Worm (Caenorhabditis elegans) whole organism, young adult: ENCODE results near the gene C16C10.9.

Experiments used
- B0336.3 ChIP-seq: fragments of 200-800 bp; sonication (Bioruptor generic); IDR thresholded peaks from 2 replicates; pipeline ENCODE4 v1.3.6; 2022; ENCODE audit warnings: missing genetic modification characterization, missing compliant biosample characterization
- C17E4.6 ChIP-seq: fragments of 200-800 bp; sonication (Bioruptor generic); IDR thresholded peaks from 2 replicates; pipeline ENCODE4 v1.3.6; 2022; ENCODE audit warnings: missing genetic modification reagents, missing genetic modification characterization, missing compliant biosample characterization
- D2030.7 ChIP-seq: fragments of 200-800 bp; sonication (Bioruptor generic); IDR thresholded peaks from 2 replicates; pipeline ENCODE4 v1.3.6; 2022; ENCODE audit warnings: missing genetic modification reagents, missing genetic modification characterization, missing compliant biosample characterization
- F10E7.11 ChIP-seq: sonication (generic microtip); optimal IDR thresholded peaks from 2 replicates; lab custom pipeline; 2017; ENCODE audit warnings: mild to moderate bottlenecking, missing genetic modification characterization, moderate library complexity, missing compliant biosample characterization
- F39B2.1 ChIP-seq: fragments of 200-800 bp; sonication (Bioruptor generic); IDR thresholded peaks from 2 replicates; pipeline ENCODE4 v1.3.6; 2022; ENCODE audit warnings: missing genetic modification reagents, missing genetic modification characterization, missing compliant biosample characterization
- F49E8.2 ChIP-seq: sonication (generic microtip); optimal IDR thresholded peaks from 3 replicates; lab custom pipeline; 2017; ENCODE audit warnings: missing genetic modification characterization, mild to moderate bottlenecking, missing compliant biosample characterization, antibody characterized with exemption, moderate library complexity; ENCODE audit not compliant: insufficient read depth
- Y56A3A.18 ChIP-seq: fragments of 200-800 bp; sonication (Bioruptor generic); IDR thresholded peaks from 2 replicates; pipeline ENCODE4 v1.3.6; 2022; ENCODE audit warnings: missing genetic modification reagents, missing genetic modification characterization, missing compliant biosample characterization
- ZK185.1 ChIP-seq: sonication (generic microtip); optimal IDR thresholded peaks from 2 replicates; lab custom pipeline; 2016; ENCODE audit warnings: mild to moderate bottlenecking, missing genetic modification characterization, missing compliant biosample characterization; ENCODE audit not compliant: poor library complexity, severe bottlenecking
- bed-2 ChIP-seq: fragments of 200-800 bp; sonication (Bioruptor generic); IDR thresholded peaks from 2 replicates; pipeline ENCODE4 v1.3.6; 2022; ENCODE audit warnings: missing genetic modification reagents, missing genetic modification characterization, missing compliant biosample characterization
- cebp-1 ChIP-seq, 2 experiments: fragments of 200-800 bp in 1 of 2; sonication (Bioruptor generic) in 1 of 2; sonication (generic microtip) in 1 of 2; IDR thresholded peaks in 1 of 2; optimal IDR thresholded peaks in 1 of 2; 2 replicates each; pipeline versions ENCODE4 v1.3.6 to Lab custom; 2017 to 2022; ENCODE audit warnings: missing compliant biosample characterization in 2 of 2, missing genetic modification characterization in 2 of 2, mild to moderate bottlenecking in 1 of 2, missing genetic modification reagents in 1 of 2, moderate library complexity in 1 of 2
- cebp-2 ChIP-seq: fragments of 200-800 bp; sonication (Bioruptor generic); IDR thresholded peaks from 2 replicates; pipeline ENCODE4 v1.3.6; 2022; ENCODE audit warnings: missing genetic modification characterization, missing compliant biosample characterization
- chd-7 ChIP-seq: sonication (generic microtip); optimal IDR thresholded peaks from 2 replicates; lab custom pipeline; 2016; ENCODE audit warnings: mild to moderate bottlenecking, missing genetic modification characterization, moderate library complexity, missing compliant biosample characterization
- dox-1 ChIP-seq: fragments of 200-800 bp; sonication (Bioruptor generic); IDR thresholded peaks from 2 replicates; pipeline ENCODE4 v1.3.6; 2022; ENCODE audit warnings: missing genetic modification reagents, missing genetic modification characterization, missing compliant biosample characterization
- dpff-1 ChIP-seq: sonication (generic microtip); optimal IDR thresholded peaks from 2 replicates; lab custom pipeline; 2017; ENCODE audit warnings: mild to moderate bottlenecking, missing genetic modification characterization, missing compliant biosample characterization
- efl-1 ChIP-seq: fragments of 150-350 bp; optimal IDR thresholded peaks from 2 replicates; lab custom pipeline; 2014; ENCODE audit warnings: missing biosample characterization, missing genetic modification reagents, missing genetic modification characterization
- egl-18 ChIP-seq: fragments of 200-800 bp; sonication (Bioruptor generic); IDR thresholded peaks from 2 replicates; pipeline ENCODE4 v1.3.6; 2022; ENCODE audit warnings: missing genetic modification reagents, missing genetic modification characterization, missing compliant biosample characterization
- egl-44 ChIP-seq: fragments of 200-800 bp; sonication (Bioruptor generic); IDR thresholded peaks from 2 replicates; pipeline ENCODE4 v1.3.6; 2022; ENCODE audit warnings: missing genetic modification reagents, missing genetic modification characterization, missing compliant biosample characterization
- egrh-3 ChIP-seq: fragments of 200-800 bp; sonication (Bioruptor generic); IDR thresholded peaks from 2 replicates; pipeline ENCODE4 v1.3.6; 2022; ENCODE audit warnings: missing genetic modification reagents, missing genetic modification characterization, missing compliant biosample characterization
- ets-4 ChIP-seq: fragments of 200-800 bp; sonication (Bioruptor generic); optimal IDR thresholded peaks from 2 replicates; lab custom pipeline; 2018; ENCODE audit warnings: mild to moderate bottlenecking, missing genetic modification characterization, missing compliant biosample characterization
- hmg-1.2 ChIP-seq: fragments of 200-800 bp; sonication (Bioruptor generic); IDR thresholded peaks from 2 replicates; pipeline ENCODE4 v1.3.6; 2022; ENCODE audit warnings: missing genetic modification reagents, missing genetic modification characterization, missing compliant biosample characterization
- hrde-1 ChIP-seq: sonication (generic microtip); optimal IDR thresholded peaks from 2 replicates; lab custom pipeline; 2016; ENCODE audit warnings: missing genetic modification characterization, mild to moderate bottlenecking, missing compliant biosample characterization, moderate library complexity, missing genotype, missing genetic modification reagents, borderline replicate concordance
- lsl-1 ChIP-seq: fragments of 200-800 bp; sonication (Bioruptor generic); optimal IDR thresholded peaks from 2 replicates; lab custom pipeline; 2018; ENCODE audit warnings: mild to moderate bottlenecking, missing genetic modification characterization, moderate library complexity, missing compliant biosample characterization
- madf-8 ChIP-seq: fragments of 200-800 bp; sonication (Bioruptor generic); conservative IDR thresholded peaks from 2 replicates; pipeline ENCODE4 v1.3.6; 2022; ENCODE audit warnings: missing genetic modification reagents, missing genetic modification characterization, missing compliant biosample characterization
- mes-4 ChIP-seq: sonication (generic microtip); optimal IDR thresholded peaks from 2 replicates; lab custom pipeline; 2016; ENCODE audit warnings: missing genotype, missing genetic modification characterization, missing compliant biosample characterization
- nfyb-1 ChIP-seq: fragments of 200-800 bp; sonication (Bioruptor generic); IDR thresholded peaks from 2 replicates; pipeline ENCODE4 v1.3.6; 2022; ENCODE audit warnings: missing genetic modification reagents, missing genetic modification characterization, missing compliant biosample characterization
- nhr-27 ChIP-seq: fragments of 200-800 bp; sonication (Bioruptor generic); optimal IDR thresholded peaks from 2 replicates; lab custom pipeline; 2018; ENCODE audit warnings: mild to moderate bottlenecking, missing genetic modification characterization, moderate library complexity, missing compliant biosample characterization
- pbrm-1 ChIP-seq: fragments of 200-800 bp; sonication (Bioruptor generic); IDR thresholded peaks from 2 replicates; pipeline ENCODE4 v1.3.6; 2022; ENCODE audit warnings: missing genetic modification reagents, missing genetic modification characterization, missing compliant biosample characterization
- sea-2 ChIP-seq: fragments of 200-800 bp; sonication (Bioruptor generic); IDR thresholded peaks from 2 replicates; pipeline ENCODE4 v1.3.6; 2022; ENCODE audit warnings: missing genetic modification characterization, missing compliant biosample characterization
- somi-1 ChIP-seq: fragments of 200-800 bp; sonication (Bioruptor generic); optimal IDR thresholded peaks from 2 replicates; lab custom pipeline; 2018; ENCODE audit warnings: mild to moderate bottlenecking, missing genetic modification characterization, missing compliant biosample characterization
- tbp1 ChIP-seq: fragments of 200-800 bp; sonication (Bioruptor generic); optimal IDR thresholded peaks from 2 replicates; lab custom pipeline; 2018; ENCODE audit warnings: mild to moderate bottlenecking, missing genetic modification characterization, missing compliant biosample characterization
- unc-62 ChIP-seq: fragments of 150-350 bp; optimal IDR thresholded peaks from 2 replicates; lab custom pipeline; 2014; ENCODE audit warnings: missing biosample characterization, missing genetic modification reagents, missing genetic modification characterization
- zfh-2 ChIP-seq: fragments of 200-800 bp; sonication (Bioruptor generic); conservative IDR thresholded peaks from 2 replicates; pipeline ENCODE4 v1.3.6; 2022; ENCODE audit warnings: missing genetic modification reagents, missing genetic modification characterization, missing compliant biosample characterization
- ztf-18 ChIP-seq: sonication (generic microtip); optimal IDR thresholded peaks from 2 replicates; lab custom pipeline; 2016; ENCODE audit warnings: missing genotype, mild to moderate bottlenecking, missing genetic modification characterization, missing compliant biosample characterization
- ztf-26 ChIP-seq: sonication (generic microtip); optimal IDR thresholded peaks from 2 replicates; lab custom pipeline; 2017; ENCODE audit warnings: missing genetic modification characterization, missing compliant biosample characterization

Gene C16C10.9

DNA sequence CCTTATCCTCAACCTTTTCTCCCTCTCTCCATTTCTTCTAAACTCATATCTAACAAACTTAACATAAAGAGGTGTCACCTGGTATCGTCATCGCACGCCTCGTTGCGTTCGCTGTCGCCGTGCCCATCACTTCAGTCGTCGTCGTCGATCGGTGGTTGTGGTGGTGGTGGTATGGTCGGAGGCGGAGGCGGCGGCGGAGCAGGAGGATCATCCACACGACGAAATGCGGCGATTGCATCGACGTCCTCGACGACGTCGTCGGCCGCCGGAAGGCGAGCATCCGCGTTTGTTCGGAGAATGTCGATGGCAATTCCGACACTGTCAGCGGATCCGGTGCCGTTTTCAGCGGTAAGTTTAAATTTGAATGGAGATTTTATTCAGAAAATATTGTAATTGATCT, 23.1 kb downstream of the C16C10.9 start:
- TF ChIP-seq unc-62 (GFP tag; lab: Kevin White, UChicago) (no peak), zfh-2 (GFP tag; lab: Robert Waterston, UW) (peak; percentile 88), bed-2 (0 out of 2 replicates have a peak, but pooled peaks have one; percentile 58), F10E7.11 (tag; lab: Kevin White, UChicago) (no peak), egrh-3 (GFP tag; lab: Robert Waterston, UW) (peak; percentile 58; the same call in 1 of the 2 replicates)

DNA sequence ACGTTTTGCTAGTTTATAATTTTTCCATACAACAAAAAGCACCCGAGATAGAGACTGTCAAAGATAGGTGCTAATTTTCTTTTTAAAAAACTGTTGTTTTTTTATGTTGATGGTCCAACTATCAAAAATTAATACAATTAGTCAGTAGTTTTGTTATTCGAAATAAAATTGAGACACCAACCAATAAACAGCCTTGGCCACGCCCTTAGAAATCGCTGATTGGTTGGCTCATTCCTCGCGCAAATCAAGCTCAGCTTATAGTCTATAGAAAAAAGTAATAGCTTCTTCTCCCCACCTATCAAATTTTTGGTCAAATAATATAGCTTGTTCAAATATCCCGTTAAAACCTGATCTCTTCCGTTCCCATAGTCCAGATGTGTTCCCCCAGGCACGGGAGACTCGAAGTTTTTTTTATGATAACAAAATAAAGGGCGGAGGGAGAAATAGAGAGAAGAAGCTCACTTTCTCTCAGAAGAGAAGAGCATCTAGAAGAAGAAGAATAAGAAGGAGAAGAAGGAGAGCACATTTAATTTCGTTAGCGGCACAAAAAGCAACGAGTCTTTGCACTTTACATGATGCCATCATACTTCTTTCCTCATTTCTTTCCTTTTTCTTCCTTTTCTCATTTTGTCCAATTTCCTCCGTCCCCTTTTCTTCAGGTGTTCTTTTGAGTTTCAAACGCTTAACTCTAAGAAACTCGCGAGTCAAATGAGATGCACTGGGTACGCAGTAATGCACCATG, 25.2 kb downstream of the C16C10.9 start:
- TF ChIP-seq tbp1 (GFP tag; lab: Kevin White, UChicago) (no peak), nfyb-1 (peak; percentile 59)

DNA sequence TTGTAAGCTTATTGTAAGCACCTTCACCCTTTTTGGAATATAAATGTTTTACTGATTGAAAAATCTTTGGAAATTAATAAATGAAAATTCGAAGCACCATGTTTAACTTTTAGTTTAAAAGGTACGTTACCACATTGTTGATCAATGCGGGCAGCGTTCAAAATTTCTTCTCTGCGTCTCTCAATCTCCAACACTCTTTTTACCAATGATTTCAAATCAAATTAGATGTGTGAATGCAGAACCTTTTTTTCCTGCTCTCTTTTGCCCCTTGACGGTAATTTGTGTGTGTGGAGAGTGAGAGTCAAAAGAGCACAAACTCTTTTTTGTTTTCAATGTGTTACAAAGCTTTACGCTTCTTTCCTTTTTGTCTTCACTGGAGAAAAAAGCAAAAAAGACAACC, 33.3 kb downstream of the C16C10.9 start:
- peak; percentile 51 for TF ChIP-seq hmg-1.2 (GFP tag; lab: Robert Waterston, UW)
- TF ChIP-seq egl-44 (GFP tag; lab: Robert Waterston, UW) = no peak

DNA sequence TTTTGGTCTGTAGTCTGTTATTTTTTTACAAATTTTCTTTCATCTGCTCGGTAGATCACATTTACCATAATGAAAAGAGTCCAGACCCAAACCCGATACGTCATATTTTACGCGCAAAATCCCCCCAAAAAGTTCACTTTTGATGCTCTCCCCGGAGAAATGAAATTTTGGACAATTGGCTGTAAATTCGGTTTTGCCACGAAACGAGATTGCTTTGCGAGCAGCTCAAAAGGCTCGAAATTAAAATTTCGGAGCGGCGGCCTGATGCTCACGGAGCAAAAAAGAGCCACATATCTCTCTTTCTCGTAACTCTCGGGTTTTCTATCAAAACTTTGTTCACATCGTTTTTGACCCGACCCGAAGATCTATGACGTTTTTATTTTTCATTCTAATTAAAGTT, 33.9 kb downstream of the C16C10.9 start:
- TF ChIP-seq B0336.3 (GFP tag; lab: Robert Waterston, UW) (no peak), ztf-18 (tag; lab: Kevin White, UChicago) (no peak), dox-1 (GFP tag; lab: Robert Waterston, UW) (no peak), egrh-3 (GFP tag; lab: Robert Waterston, UW) (no peak), egl-18 (GFP tag; lab: Robert Waterston, UW) (no peak), pbrm-1 (no peak), D2030.7 (no peak)
- TF ChIP-seq, all 124 proteins: peak for 0

DNA sequence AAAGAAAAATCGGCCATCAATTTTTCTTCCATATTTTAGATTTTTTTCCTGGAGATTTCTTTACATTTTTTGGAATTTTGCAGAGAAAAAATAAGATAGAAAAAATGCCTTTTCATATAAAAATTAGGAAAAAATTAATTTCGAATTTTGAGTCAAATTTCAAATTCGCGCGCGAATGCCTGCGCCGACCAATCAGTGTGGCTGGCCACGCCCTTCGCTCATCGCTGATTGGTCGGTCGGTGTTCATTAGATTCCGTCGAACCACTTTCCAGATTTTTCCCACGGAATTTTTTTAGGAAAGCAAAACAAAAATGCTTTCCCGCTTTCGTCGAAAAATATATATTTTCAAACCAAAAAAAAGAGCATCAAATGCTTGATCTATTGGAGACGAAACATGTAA, 36.8 kb downstream of the C16C10.9 start:
- no peak for TF ChIP-seq ztf-18 (tag; lab: Kevin White, UChicago)
- peak; percentile 55; the same call in 1 of the 2 replicates for TF ChIP-seq nfyb-1

DNA sequence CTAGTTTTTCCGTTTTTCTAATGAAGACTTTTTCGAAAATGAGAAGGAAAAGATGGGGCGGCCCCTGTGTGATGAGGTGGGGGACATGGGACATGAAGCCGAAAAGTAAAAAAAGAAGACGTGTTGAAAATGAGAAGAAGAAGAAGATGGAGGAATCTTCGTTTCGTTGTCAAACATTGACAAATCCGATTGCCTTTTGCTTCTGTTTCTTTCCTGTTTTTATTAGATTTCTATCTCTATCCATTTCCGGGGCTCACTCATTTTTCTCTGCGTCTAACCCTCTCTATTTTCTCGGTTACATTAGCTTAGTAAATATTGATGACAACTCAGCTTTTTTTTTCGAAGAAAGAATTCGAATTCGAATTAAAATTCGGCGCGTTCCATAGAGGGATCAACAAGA, 37.5 kb downstream of the C16C10.9 start:
- TF ChIP-seq somi-1 (GFP tag; lab: Kevin White, UChicago) (no peak), cebp-1 (GFP tag; IDR thresholded peaks at IDR 0.05; lab: Robert Waterston, UW) (no peak), cebp-1 (tag; optimal IDR thresholded peaks at IDR 0.05; lab: Kevin White, UChicago) (no peak), Y56A3A.18 (GFP tag; lab: Robert Waterston, UW) (no peak), nhr-27 (tag; lab: Kevin White, UChicago) (no peak), efl-1 (GFP tag; lab: Kevin White, UChicago) (no peak), F49E8.2 (tag; lab: Kevin White, UChicago) (no peak), dpff-1 (tag; lab: Kevin White, UChicago) (no peak), ztf-26 (tag; lab: Kevin White, UChicago) (no peak), ets-4 (no peak), tbp1 (GFP tag; lab: Kevin White, UChicago) (no peak), lsl-1 (GFP tag; lab: Kevin White, UChicago) (no peak), hrde-1 (tag; lab: Kevin White, UChicago) (no peak)

DNA sequence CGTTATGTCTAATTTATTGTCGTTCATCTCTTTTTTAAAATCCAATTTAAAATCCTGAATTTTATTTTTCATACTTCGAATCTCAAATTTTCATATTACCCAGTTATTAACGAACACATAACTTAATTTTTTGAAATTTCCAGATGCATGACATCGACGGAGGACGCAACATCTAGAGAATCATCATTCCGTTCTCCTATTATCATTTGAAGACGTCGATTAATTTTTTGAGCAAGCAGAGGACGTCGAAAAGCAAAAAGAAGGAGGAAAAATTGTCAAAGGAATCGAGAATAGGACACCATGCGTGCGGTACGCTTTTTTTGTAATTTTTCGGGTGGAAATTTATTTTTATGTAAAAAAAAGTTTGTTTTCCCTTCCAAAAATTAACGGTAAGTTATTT, 42.1 kb downstream of the C16C10.9 start, which contains the start of gene unc-103:
Gene unc-103, plus strand, starts transcription at position 301 of the 400 bp plus-strand sequence.
- TF ChIP-seq madf-8 (GFP tag; lab: Robert Waterston, UW) (no peak), mes-4 (tag; lab: Kevin White, UChicago) (no peak), F39B2.1 (GFP tag; lab: Robert Waterston, UW) (no peak), sea-2 (no peak), egl-44 (GFP tag; lab: Robert Waterston, UW) (no peak), ZK185.1 (tag; lab: Kevin White, UChicago) (no peak), cebp-2 (GFP tag; lab: Robert Waterston, UW) (no peak), chd-7 (tag; lab: Kevin White, UChicago) (no peak), C17E4.6 (GFP tag; lab: Robert Waterston, UW) (no peak)
